Fruit fly (Drosophila melanogaster) whole organism, wandering third instar larva: ENCODE measurements around the gene Idgf1.

Experiments used
- Abd-B ChIP-seq: fragments of >200 bp; optimal IDR thresholded peaks from 2 replicates; lab custom pipeline; 2017; ENCODE audit warnings: missing biosample characterization, missing genetic modification characterization
- CG32264 ChIP-seq: fragments of 200-800 bp; sonication (Bioruptor generic); optimal IDR thresholded peaks from 2 replicates; lab custom pipeline; 2016; ENCODE audit warnings: missing biosample characterization, missing genetic modification characterization
- CG9705 ChIP-seq: fragments of 200-800 bp; sonication (Bioruptor generic); optimal IDR thresholded peaks from 2 replicates; lab custom pipeline; 2018; ENCODE audit warnings: missing biosample characterization, mild to moderate bottlenecking, missing genetic modification characterization
- CrebA ChIP-seq: fragments of 200-800 bp; sonication (Bioruptor generic); optimal IDR thresholded peaks from 2 replicates; lab custom pipeline; 2016; ENCODE audit warnings: missing biosample characterization, mild to moderate bottlenecking, missing genetic modification characterization, borderline replicate concordance
- Dfd ChIP-seq: fragments of >200 bp; optimal IDR thresholded peaks from 2 replicates; lab custom pipeline; 2017; ENCODE audit warnings: missing biosample characterization, missing genetic modification characterization
- Dif ChIP-seq: fragments of 200-275, 200-300 bp; sonication (Bioruptor generic); optimal IDR thresholded peaks from 2 replicates; lab custom pipeline; 2018; ENCODE audit warnings: missing biosample characterization, missing genetic modification characterization; ENCODE audit not compliant: partially characterized antibody
- HLH106 ChIP-seq: fragments of 200-800 bp; optimal IDR thresholded peaks from 3 replicates; lab custom pipeline; 2019; ENCODE audit warnings: missing biosample characterization, mild to moderate bottlenecking, missing genetic modification characterization, moderate library complexity
- Hnf4 ChIP-seq: fragments of 200-800 bp; sonication (Bioruptor generic); optimal IDR thresholded peaks from 2 replicates; lab custom pipeline; 2016; ENCODE audit warnings: missing biosample characterization, mild to moderate bottlenecking, missing genetic modification characterization
- Hr78 ChIP-seq: fragments of >200 bp; optimal IDR thresholded peaks from 2 replicates; lab custom pipeline; 2017; ENCODE audit warnings: missing biosample characterization, missing genetic modification characterization
- Hr83 ChIP-seq: fragments of 200-300 bp; sonication (Bioruptor generic); optimal IDR thresholded peaks from 2 replicates; lab custom pipeline; 2016; ENCODE audit warnings: missing biosample characterization, mild to moderate bottlenecking, missing genetic modification characterization, moderate library complexity; ENCODE audit not compliant: poor library complexity, severe bottlenecking
- Jra ChIP-seq: sonication (Bioruptor generic); optimal IDR thresholded peaks from 2 replicates; lab custom pipeline; 2016; ENCODE audit warnings: missing biosample characterization, missing genetic modification characterization
- Mio ChIP-seq: sonication (Bioruptor generic); optimal IDR thresholded peaks from 2 replicates; lab custom pipeline; 2016; ENCODE audit warnings: missing biosample characterization, missing genetic modification characterization
- Myc ChIP-seq: fragments of >200 bp; optimal IDR thresholded peaks from 2 replicates; lab custom pipeline; 2017
- N ChIP-seq: fragments of >200 bp; optimal IDR thresholded peaks from 2 replicates; lab custom pipeline; 2018; ENCODE audit warnings: missing biosample characterization, missing external identifiers, missing genetic modification characterization
- OdsH ChIP-seq: fragments of 200-800 bp; sonication (Bioruptor generic); optimal IDR thresholded peaks from 2 replicates; lab custom pipeline; 2016; ENCODE audit warnings: missing biosample characterization, mild to moderate bottlenecking, missing genetic modification characterization
- Sp1 ChIP-seq: fragments of 200-800 bp; sonication (Bioruptor generic); optimal IDR thresholded peaks from 3 replicates; lab custom pipeline; 2019; ENCODE audit warnings: missing biosample characterization, mild to moderate bottlenecking, missing genetic modification characterization, moderate library complexity
- Vsx2 ChIP-seq: fragments of 200-300, 225-300 bp; sonication (Bioruptor generic); optimal IDR thresholded peaks from 2 replicates; lab custom pipeline; 2018; ENCODE audit warnings: missing biosample characterization, missing genetic modification characterization; ENCODE audit not compliant: partially characterized antibody
- br ChIP-seq: fragments of 200-800 bp; sonication (Bioruptor generic); optimal IDR thresholded peaks from 2 replicates; lab custom pipeline; 2016; ENCODE audit warnings: missing biosample characterization, missing genetic modification characterization
- brk ChIP-seq: fragments of 200-800 bp; sonication (Bioruptor generic); optimal IDR thresholded peaks from 2 replicates; lab custom pipeline; 2016; ENCODE audit warnings: missing biosample characterization, mild to moderate bottlenecking, missing genetic modification characterization
- dl ChIP-seq, 2 experiments: fragments of 175-275, 200-275 bp in 1 of 2; fragments of 200-275 bp in 1 of 2; sonication (Bioruptor generic); optimal IDR thresholded peaks; lab custom pipeline; 2018; ENCODE audit warnings: mild to moderate bottlenecking in 2 of 2, missing biosample characterization in 2 of 2, missing genetic modification characterization in 2 of 2, moderate library complexity in 2 of 2; ENCODE audit not compliant: partially characterized antibody in 2 of 2, insufficient read depth in 1 of 2
- dmrt93B ChIP-seq: fragments of 200-800 bp; sonication (Bioruptor generic); optimal IDR thresholded peaks from 2 replicates; lab custom pipeline; 2018; ENCODE audit warnings: missing biosample characterization, mild to moderate bottlenecking, missing genetic modification characterization
- dsf ChIP-seq: sonication (Bioruptor generic); optimal IDR thresholded peaks from 2 replicates; lab custom pipeline; 2016; ENCODE audit warnings: missing biosample characterization, missing genetic modification characterization, borderline replicate concordance
- ey ChIP-seq: fragments of 200-800 bp; sonication (Bioruptor generic); optimal IDR thresholded peaks from 2 replicates; lab custom pipeline; 2016; ENCODE audit warnings: missing biosample characterization, missing genetic modification characterization
- foxo ChIP-seq, 2 experiments: fragments of 200-800 bp; sonication (Bioruptor generic); optimal IDR thresholded peaks; 2 replicates in 1 of 2; 3 replicates in 1 of 2; lab custom pipeline; 2016 to 2017; ENCODE audit warnings: missing biosample characterization in 2 of 2, missing genetic modification characterization in 2 of 2
- fru ChIP-seq: fragments of 200-800 bp; sonication (Bioruptor generic); optimal IDR thresholded peaks from 3 replicates; lab custom pipeline; 2016; ENCODE audit warnings: missing biosample characterization, mild to moderate bottlenecking, missing genetic modification characterization
- h ChIP-seq: fragments of 200-800 bp; sonication (Bioruptor generic); optimal IDR thresholded peaks from 3 replicates; lab custom pipeline; 2016; ENCODE audit warnings: missing biosample characterization, mild to moderate bottlenecking, missing genetic modification characterization
- jim ChIP-seq: fragments of 175-275, 200-325 bp; sonication (Bioruptor generic); optimal IDR thresholded peaks from 2 replicates; lab custom pipeline; 2016; ENCODE audit warnings: missing biosample characterization, mild to moderate bottlenecking, missing genetic modification characterization
- pan ChIP-seq: fragments of >200 bp; optimal IDR thresholded peaks from 2 replicates; lab custom pipeline; 2017
- psq ChIP-seq: fragments of 200-800 bp; sonication (Bioruptor generic); optimal IDR thresholded peaks from 3 replicates; lab custom pipeline; 2017; ENCODE audit warnings: missing biosample characterization, mild to moderate bottlenecking, missing genetic modification characterization, moderate library complexity
- rgr ChIP-seq: fragments of 200-800 bp; sonication (Bioruptor generic); optimal IDR thresholded peaks from 3 replicates; lab custom pipeline; 2016; ENCODE audit warnings: missing biosample characterization, mild to moderate bottlenecking, missing genetic modification characterization
- sage ChIP-seq: fragments of 200-800 bp; sonication (Bioruptor generic); optimal IDR thresholded peaks from 2 replicates; lab custom pipeline; 2016; ENCODE audit warnings: missing biosample characterization, mild to moderate bottlenecking, missing genetic modification characterization
- tai ChIP-seq: sonication (Bioruptor generic); optimal IDR thresholded peaks from 2 replicates; lab custom pipeline; 2016; ENCODE audit warnings: missing biosample characterization, missing genetic modification characterization
- woc ChIP-seq: sonication (Bioruptor generic); optimal IDR thresholded peaks from 2 replicates; lab custom pipeline; 2016; ENCODE audit warnings: missing biosample characterization, mild to moderate bottlenecking, missing genetic modification characterization

Idgf1 gene

dm6 chr2L:16407305-16407704 is 37.8 kb upstream of the Idgf1 start:
- TF ChIP-seq Myc (lab: Kevin White, UChicago) (no peak), psq (GFP tag; lab: Kevin White, UChicago) (peak; percentile 24), HLH106 (tag; lab: Kevin White, UChicago) (peak; percentile 55), foxo (GFP tag; optimal IDR thresholded peaks at IDR 0.05; lab: Kevin White, UChicago) (peak in 1 of 2 experiments; percentile 30), rgr (GFP tag; lab: Kevin White, UChicago) (peak; percentile 6), Sp1 (GFP tag; lab: Kevin White, UChicago) (peak; percentile 52), dmrt93B (peak; percentile 3), ey (GFP tag; lab: Kevin White, UChicago) (no peak), OdsH (GFP tag; lab: Kevin White, UChicago) (peak; percentile 43)
- TF ChIP-seq, all 38 proteins: peak for 7

dm6 chr2L:16413772-16414171 is 31.3 kb upstream of the Idgf1 start:
- TF ChIP-seq HLH106 (tag; lab: Kevin White, UChicago) (no peak), OdsH (GFP tag; lab: Kevin White, UChicago) (no peak), dsf (GFP tag; lab: Kevin White, UChicago) (no peak)

dm6 chr2L:16422657-16423473 is 22.2 kb upstream of the Idgf1 start:
- TF ChIP-seq HLH106 (tag; lab: Kevin White, UChicago) (no peak), rgr (GFP tag; lab: Kevin White, UChicago) (no peak), CrebA (GFP tag; lab: Kevin White, UChicago) (no peak), Dfd (GFP tag; lab: Kevin White, UChicago) (no peak), Myc (lab: Kevin White, UChicago) (no peak), N (peak; percentile 53), dl (GFP tag; optimal IDR thresholded peaks at IDR 0.05; lab: Kevin White, UChicago; ENCODE audit: insufficient read depth in 1 of 2, partially characterized antibody in 2 of 2) (peak; percentile 20 to 54), h (GFP tag; lab: Kevin White, UChicago) (no peak), Abd-B (GFP tag; lab: Kevin White, UChicago) (no peak), Dif (peak; percentile 73), pan (lab: Kevin White, UChicago) (no peak), tai (GFP tag; lab: Kevin White, UChicago) (no peak), Vsx2 (GFP tag; lab: Kevin White, UChicago) (peak; percentile 72), sage (GFP tag; lab: Kevin White, UChicago) (no peak), Mio (GFP tag; lab: Kevin White, UChicago) (no peak), psq (GFP tag; lab: Kevin White, UChicago) (peak; percentile 23), Hr83 (GFP tag; lab: Kevin White, UChicago) (no peak), ey (GFP tag; lab: Kevin White, UChicago) (no peak)

- TF ChIP-seq h (GFP tag; lab: Kevin White, UChicago) (no peak), HLH106 (tag; lab: Kevin White, UChicago) (no peak), sage (GFP tag; lab: Kevin White, UChicago) (no peak), Hr78 (GFP tag; lab: Kevin White, UChicago) (no peak), fru (no peak), dmrt93B (no peak), rgr (GFP tag; lab: Kevin White, UChicago) (no peak), ey (GFP tag; lab: Kevin White, UChicago) (no peak), br (GFP tag; lab: Kevin White, UChicago) (no peak), foxo (GFP tag; optimal IDR thresholded peaks at IDR 0.05; lab: Kevin White, UChicago) (no peak)
These were observed 9.4 kb upstream of the Idgf1 start for dm6 chr2L:16435637-16436036.

DNA sequence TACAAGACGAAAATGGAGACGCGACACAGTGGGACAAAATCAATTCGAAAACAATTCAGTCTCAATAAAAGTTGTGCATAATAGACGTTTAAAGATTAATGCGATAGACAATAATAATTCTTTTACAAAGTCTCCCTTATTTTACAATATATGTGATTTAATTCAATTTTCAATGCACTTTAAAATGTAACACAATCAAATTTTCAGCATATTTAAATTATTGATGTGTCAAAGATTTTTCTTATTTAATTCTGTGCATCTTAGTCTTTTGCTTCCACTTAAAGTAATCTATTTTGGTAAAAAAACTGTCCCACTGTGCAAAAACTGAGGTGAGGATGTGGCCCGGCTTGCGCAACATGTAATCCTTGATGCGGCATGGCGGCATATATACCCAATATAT is 7.1 kb upstream of the Idgf1 start:
- no peak for TF ChIP-seq Hr83 (GFP tag; lab: Kevin White, UChicago)
- TF ChIP-seq jim (GFP tag; lab: Kevin White, UChicago): no peak
- TF ChIP-seq Myc (lab: Kevin White, UChicago): no peak
- TF ChIP-seq foxo (GFP tag; optimal IDR thresholded peaks at IDR 0.05; lab: Kevin White, UChicago): peak in 1 of 2 experiments; percentile 60
- peak; percentile 60 for TF ChIP-seq h (GFP tag; lab: Kevin White, UChicago)
- TF ChIP-seq ey (GFP tag; lab: Kevin White, UChicago): peak; percentile 57
- peak; percentile 68 for TF ChIP-seq rgr (GFP tag; lab: Kevin White, UChicago)
- TF ChIP-seq CG32264 (GFP tag; lab: Kevin White, UChicago): no peak
- TF ChIP-seq Hr78 (GFP tag; lab: Kevin White, UChicago): no peak
- TF ChIP-seq sage (GFP tag; lab: Kevin White, UChicago): no peak
- peak; percentile 74 for TF ChIP-seq fru
- peak; percentile 20 for TF ChIP-seq woc
- no peak for TF ChIP-seq Jra (GFP tag; lab: Kevin White, UChicago)
- no peak for TF ChIP-seq Mio (GFP tag; lab: Kevin White, UChicago)
- TF ChIP-seq br (GFP tag; lab: Kevin White, UChicago): peak; percentile 51
- TF ChIP-seq psq (GFP tag; lab: Kevin White, UChicago): peak; percentile 30
- peak; percentile 68 for TF ChIP-seq OdsH (GFP tag; lab: Kevin White, UChicago)
- peak; percentile 48 for TF ChIP-seq Hnf4
- TF ChIP-seq HLH106 (tag; lab: Kevin White, UChicago): peak; percentile 55
- TF ChIP-seq Sp1 (GFP tag; lab: Kevin White, UChicago): peak; percentile 67
- TF ChIP-seq dmrt93B: peak; percentile 8
- no peak for TF ChIP-seq Vsx2 (GFP tag; lab: Kevin White, UChicago)
- no peak for TF ChIP-seq CG9705
- TF ChIP-seq CrebA (GFP tag; lab: Kevin White, UChicago): no peak
- no peak for TF ChIP-seq tai (GFP tag; lab: Kevin White, UChicago)
- peak; percentile 52 for TF ChIP-seq brk (GFP tag; lab: Kevin White, UChicago)
- TF ChIP-seq Dif: no peak
- TF ChIP-seq pan (lab: Kevin White, UChicago): no peak
- TF ChIP-seq Dfd (GFP tag; lab: Kevin White, UChicago): no peak
